Worm (Caenorhabditis elegans) whole organism, L3 larva: ENCODE measurements around the gene cyd-1.
A peak's percentile ranks its signal among the peaks of the same experiment; 100 is the strongest.

ENCODE experiments used
- R02D3.7 ChIP-seq: fragments of 150-350 bp; optimal IDR thresholded peaks from 2 replicates; lab custom pipeline; 2014; ENCODE audit warnings: missing biosample characterization, missing genetic modification characterization
- ZK546.5 ChIP-seq: sonication (generic microtip); optimal IDR thresholded peaks from 2 replicates; lab custom pipeline; 2017; ENCODE audit warnings: missing biosample characterization, missing genetic modification characterization
- ama-1 ChIP-seq: fragments of 150-350 bp; optimal IDR thresholded peaks from 2 replicates; lab custom pipeline; 2018
- ceh-16 ChIP-seq: sonication (generic microtip); optimal IDR thresholded peaks from 2 replicates; lab custom pipeline; 2017; ENCODE audit warnings: missing biosample characterization, missing genetic modification characterization
- ceh-28 ChIP-seq: fragments of 150-350 bp; optimal IDR thresholded peaks from 2 replicates; lab custom pipeline; 2014; ENCODE audit warnings: missing biosample characterization, missing genetic modification reagents, missing genetic modification characterization
- ceh-82 ChIP-seq: fragments of 150-350 bp; optimal IDR thresholded peaks from 2 replicates; lab custom pipeline; 2014; ENCODE audit warnings: missing biosample characterization, missing genetic modification characterization
- ceh-9 ChIP-seq: sonication (generic microtip); optimal IDR thresholded peaks from 2 replicates; lab custom pipeline; 2018; ENCODE audit warnings: missing biosample characterization, missing genetic modification characterization
- egl-27 ChIP-seq: sonication (generic microtip); optimal IDR thresholded peaks from 4 replicates; lab custom pipeline; 2017; ENCODE audit warnings: missing biosample characterization, missing genetic modification reagents, missing genetic modification characterization
- egl-5 ChIP-seq: fragments of 150-350 bp; optimal IDR thresholded peaks from 2 replicates; lab custom pipeline; 2017; ENCODE audit warnings: missing biosample characterization, missing genetic modification reagents, missing genetic modification characterization, inconsistent platforms
- elt-1 ChIP-seq: fragments of 150-350 bp; optimal IDR thresholded peaks from 2 replicates; lab custom pipeline; 2014; ENCODE audit warnings: missing biosample characterization, missing genetic modification characterization
- elt-2 ChIP-seq: sonication (generic microtip); optimal IDR thresholded peaks from 2 replicates; lab custom pipeline; 2016; ENCODE audit warnings: missing genetic modification reagents, mild to moderate bottlenecking, missing genetic modification characterization, missing compliant biosample characterization
- eor-1 ChIP-seq, 2 experiments: fragments of 150-350 bp; optimal IDR thresholded peaks; 2 replicates each; lab custom pipeline; 2014 to 2018; ENCODE audit warnings: missing biosample characterization in 2 of 2, missing genetic modification characterization in 2 of 2
- fkh-10 ChIP-seq: sonication (generic microtip); optimal IDR thresholded peaks from 2 replicates; lab custom pipeline; 2017; ENCODE audit warnings: missing biosample characterization, missing genetic modification reagents, missing genetic modification characterization
- fos-1 ChIP-seq: fragments of 150-350 bp; optimal IDR thresholded peaks from 2 replicates; lab custom pipeline; 2014; ENCODE audit warnings: missing biosample characterization, missing genetic modification characterization
- jun-1 ChIP-seq: fragments of 150-350 bp; optimal IDR thresholded peaks from 2 replicates; lab custom pipeline; 2014; ENCODE audit warnings: missing biosample characterization, missing genetic modification reagents, missing genetic modification characterization
- lin-15B ChIP-seq: fragments of 150-350 bp; optimal IDR thresholded peaks from 2 replicates; lab custom pipeline; 2014; ENCODE audit warnings: missing biosample characterization, missing genetic modification characterization
- lin-39 ChIP-seq: fragments of 150-350 bp; optimal IDR thresholded peaks from 2 replicates; lab custom pipeline; 2018; ENCODE audit warnings: missing biosample characterization, missing genetic modification reagents, missing genetic modification characterization
- mdl-1 ChIP-seq: fragments of 150-350 bp; optimal IDR thresholded peaks from 2 replicates; lab custom pipeline; 2014; ENCODE audit warnings: missing biosample characterization, missing genetic modification characterization
- nfya-1 ChIP-seq: sonication (generic microtip); optimal IDR thresholded peaks from 2 replicates; lab custom pipeline; 2017; ENCODE audit warnings: missing genetic modification characterization, mild to moderate bottlenecking, missing compliant biosample characterization, antibody characterized with exemption, moderate library complexity; ENCODE audit not compliant: insufficient read depth
- nhr-11 ChIP-seq: fragments of 150-350 bp; optimal IDR thresholded peaks from 2 replicates; lab custom pipeline; 2014; ENCODE audit warnings: missing biosample characterization, missing genetic modification characterization
- nhr-12 ChIP-seq: fragments of 150-350 bp; optimal IDR thresholded peaks from 2 replicates; lab custom pipeline; 2014; ENCODE audit warnings: missing biosample characterization, missing genetic modification characterization
- nhr-23 ChIP-seq: fragments of 150-350 bp; optimal IDR thresholded peaks from 2 replicates; lab custom pipeline; 2014; ENCODE audit warnings: missing biosample characterization, missing genetic modification reagents, missing genetic modification characterization
- nhr-25 ChIP-seq: sonication (generic microtip); optimal IDR thresholded peaks from 2 replicates; lab custom pipeline; 2017; ENCODE audit warnings: missing biosample characterization, missing genetic modification characterization
- nhr-43 ChIP-seq: sonication (generic microtip); optimal IDR thresholded peaks from 2 replicates; lab custom pipeline; 2016; ENCODE audit warnings: mild to moderate bottlenecking, missing genetic modification characterization, missing compliant biosample characterization; ENCODE audit not compliant: poor library complexity, severe bottlenecking
- nhr-67 ChIP-seq: fragments of 150-350 bp; optimal IDR thresholded peaks from 2 replicates; lab custom pipeline; 2014; ENCODE audit warnings: missing biosample characterization, missing genetic modification characterization
- pha-4 ChIP-seq: fragments of 150-350 bp; optimal IDR thresholded peaks from 2 replicates; lab custom pipeline; 2014; ENCODE audit warnings: missing biosample characterization, missing genetic modification reagents, missing genetic modification characterization
- snpc-4 ChIP-seq: fragments of 150-350 bp; optimal IDR thresholded peaks from 2 replicates; lab custom pipeline; 2014; ENCODE audit warnings: missing biosample characterization, missing genetic modification characterization
- unc-39 ChIP-seq: sonication (generic microtip); optimal IDR thresholded peaks from 4 replicates; lab custom pipeline; 2017; ENCODE audit warnings: missing biosample characterization, missing genetic modification characterization
- unc-62 ChIP-seq: fragments of 150-350 bp; sonication (generic microtip); optimal IDR thresholded peaks from 4 replicates; lab custom pipeline; 2014; ENCODE audit warnings: missing biosample characterization, missing genetic modification reagents, missing genetic modification characterization
- zag-1 ChIP-seq: fragments of 150-350 bp; optimal IDR thresholded peaks from 2 replicates; lab custom pipeline; 2014; ENCODE audit warnings: missing biosample characterization, missing genetic modification characterization
- ztf-11 ChIP-seq: fragments of 150-350 bp; optimal IDR thresholded peaks from 2 replicates; lab custom pipeline; 2014; ENCODE audit warnings: missing biosample characterization, missing genetic modification characterization
- ztf-4 ChIP-seq: fragments of 150-350 bp; optimal IDR thresholded peaks from 2 replicates; lab custom pipeline; 2014; ENCODE audit warnings: missing biosample characterization, missing genetic modification characterization

The cyd-1 gene

DNA sequence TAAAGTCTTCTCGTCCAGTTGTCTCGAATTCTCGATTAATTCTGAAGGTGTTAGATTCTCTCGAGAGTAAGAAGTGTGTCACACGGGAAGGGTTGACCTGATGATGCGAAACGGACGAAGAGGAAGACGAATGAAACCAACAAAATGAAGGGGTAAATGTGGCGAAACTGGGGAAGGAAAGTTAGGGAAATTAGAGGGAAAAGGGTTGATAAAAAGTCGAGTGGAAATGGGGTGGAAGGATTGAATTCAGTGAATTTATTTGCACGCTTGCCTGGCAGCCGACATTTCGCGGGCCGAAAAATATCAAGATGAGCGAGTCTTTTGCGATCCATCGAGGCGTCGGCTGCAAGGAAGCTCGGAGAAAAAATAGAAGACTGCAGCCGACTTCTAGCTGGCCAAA lies 32.2 kb upstream of the cyd-1 start, which contains the start of gene F58G1.7:
F58G1.7 (minus strand) TSS at position 101 of the 400 bp plus-strand sequence.
- TF ChIP-seq nhr-23 (tag; lab: Kevin White, UChicago) (no peak), ztf-4 (no peak), mdl-1 (tag; lab: Kevin White, UChicago) (no peak), ceh-28 (tag; lab: Kevin White, UChicago) (no peak), ceh-16 (tag; lab: Kevin White, UChicago) (no peak), zag-1 (tag; lab: Kevin White, UChicago) (no peak), nfya-1 (no peak), egl-5 (tag; lab: Kevin White, UChicago) (no peak), R02D3.7 (tag; lab: Kevin White, UChicago) (no peak), ztf-11 (tag; lab: Kevin White, UChicago) (no peak), egl-27 (tag; lab: Kevin White, UChicago) (no peak), ceh-82 (no peak), pha-4 (no peak), ZK546.5 (tag; lab: Kevin White, UChicago) (no peak), fkh-10 (GFP tag; lab: Kevin White, UChicago) (no peak), unc-39 (tag; lab: Kevin White, UChicago) (no peak)

DNA sequence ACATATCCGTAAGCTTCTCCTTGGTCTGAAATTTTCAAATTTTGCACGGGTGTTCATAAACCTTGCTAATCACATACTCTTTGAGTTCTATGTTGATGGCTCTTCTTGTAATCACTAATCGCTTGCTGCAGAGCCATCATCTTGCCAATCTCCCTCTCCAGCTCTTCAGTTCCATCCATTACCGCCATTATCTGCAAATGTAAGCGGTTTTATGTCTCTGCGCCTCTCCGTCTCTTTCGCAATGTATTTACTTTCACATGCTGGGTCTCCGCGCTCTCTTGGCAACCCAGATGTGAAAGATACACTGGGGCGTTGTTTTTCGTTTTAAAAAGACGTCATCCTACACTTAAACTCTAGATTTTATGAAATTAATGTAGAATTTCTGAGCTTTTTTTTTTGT lies 27.1 kb upstream of the cyd-1 start:
- TF ChIP-seq lin-15B (tag; lab: Kevin White, UChicago) (peak; percentile 9), nhr-11 (tag; lab: Kevin White, UChicago) (no peak), elt-1 (no peak), ceh-28 (tag; lab: Kevin White, UChicago) (peak; percentile 35), snpc-4 (peak; percentile 52), egl-5 (tag; lab: Kevin White, UChicago) (peak; percentile 79), eor-1 (tag; optimal IDR thresholded peaks at IDR 0.05; lab: Kevin White, UChicago) (no peak), elt-2 (tag; lab: Kevin White, UChicago) (peak; percentile 29), ama-1 (lab: Kevin White, UChicago) (no peak), lin-39 (tag; lab: Kevin White, UChicago) (peak; percentile 63), pha-4 (peak; percentile 61), nfya-1 (peak; percentile 66)

DNA sequence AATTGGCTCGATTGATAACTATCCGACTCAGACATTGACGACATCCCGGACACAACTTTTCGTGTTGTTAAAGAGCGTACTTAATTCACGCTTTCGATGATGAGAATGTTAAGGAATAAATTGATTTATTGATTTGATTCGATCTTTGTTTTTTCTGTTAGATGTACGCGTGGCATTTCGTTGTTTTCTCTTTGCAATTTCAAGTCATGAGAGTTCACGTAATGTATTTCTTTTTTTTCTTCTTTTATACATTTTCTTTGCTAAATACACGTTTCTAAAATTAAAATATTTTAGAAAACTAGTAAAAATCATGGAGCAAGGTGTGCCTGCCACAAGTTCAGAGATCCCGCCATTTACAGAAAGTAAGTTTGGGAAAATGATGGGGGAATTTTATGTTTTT lies 25.7 kb upstream of the cyd-1 start, which contains the start of the genes Y38F1A.1 and Y38F1A.2:
Y38F1A.1 (minus strand) TSS at position 101 of the 400 bp plus-strand sequence.
Y38F1A.2 (plus strand) TSS at position 289 of the 400 bp plus-strand sequence.
- TF ChIP-seq egl-27 (tag; lab: Kevin White, UChicago) (no peak), jun-1 (tag; lab: Kevin White, UChicago) (no peak), R02D3.7 (tag; lab: Kevin White, UChicago) (no peak), snpc-4 (no peak), nhr-67 (tag; lab: Kevin White, UChicago) (no peak), elt-1 (no peak), nhr-43 (no peak), nhr-12 (tag; lab: Kevin White, UChicago) (no peak)

DNA sequence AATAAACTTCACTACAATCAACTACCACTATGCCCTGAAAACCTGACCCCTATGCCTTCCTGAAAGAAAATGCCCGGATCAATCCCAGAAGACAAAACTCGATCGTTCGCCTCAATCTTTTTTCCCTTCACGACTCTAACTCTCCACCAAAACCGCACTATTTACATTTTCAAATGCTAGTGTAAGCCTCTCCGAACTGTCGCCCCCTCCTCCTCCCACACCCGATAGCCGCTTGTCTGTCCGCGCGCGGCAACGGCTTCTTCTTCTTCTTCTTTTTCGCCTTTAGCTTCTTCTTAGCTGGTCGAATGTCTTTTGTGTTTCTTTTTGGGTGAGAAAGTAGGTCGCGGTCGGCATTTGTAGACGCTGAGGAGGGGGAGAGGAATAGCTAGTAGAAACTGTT lies 20.2 kb upstream of the cyd-1 start:
- TF ChIP-seq nhr-23 (tag; lab: Kevin White, UChicago), result peak; percentile 39
- no peak for TF ChIP-seq ceh-9 (tag; lab: Kevin White, UChicago)
- no peak for TF ChIP-seq jun-1 (tag; lab: Kevin White, UChicago)
- no peak for TF ChIP-seq zag-1 (tag; lab: Kevin White, UChicago)
- peak; percentile 31 for TF ChIP-seq ama-1 (lab: Kevin White, UChicago)
- no peak for TF ChIP-seq ceh-28 (tag; lab: Kevin White, UChicago)

DNA sequence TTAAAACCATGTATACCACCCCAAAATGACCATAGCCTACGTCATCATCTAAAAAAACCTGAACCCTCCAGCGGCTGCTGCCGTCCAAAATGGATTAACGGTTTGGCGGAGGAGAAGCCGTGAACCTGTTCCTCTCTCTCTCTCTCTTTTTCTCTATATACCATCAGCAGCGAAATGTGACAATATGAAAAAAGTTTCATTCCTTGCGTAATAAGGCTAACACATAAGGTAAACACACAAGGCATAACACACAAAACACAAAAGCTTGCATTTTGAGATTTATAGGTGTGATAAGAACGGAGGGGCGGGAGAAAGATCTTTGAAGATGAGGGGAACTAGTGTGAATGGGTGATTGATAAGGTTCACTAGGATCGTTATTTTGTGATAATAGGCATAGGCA lies 19.1 kb upstream of the cyd-1 start:
- TF ChIP-seq nhr-25 (tag; lab: Kevin White, UChicago) (peak; percentile 58), nhr-23 (tag; lab: Kevin White, UChicago) (peak; percentile 4), jun-1 (tag; lab: Kevin White, UChicago) (no peak), unc-62 (GFP tag; lab: Kevin White, UChicago) (no peak), nhr-43 (peak; percentile 56), ZK546.5 (tag; lab: Kevin White, UChicago) (no peak)

DNA sequence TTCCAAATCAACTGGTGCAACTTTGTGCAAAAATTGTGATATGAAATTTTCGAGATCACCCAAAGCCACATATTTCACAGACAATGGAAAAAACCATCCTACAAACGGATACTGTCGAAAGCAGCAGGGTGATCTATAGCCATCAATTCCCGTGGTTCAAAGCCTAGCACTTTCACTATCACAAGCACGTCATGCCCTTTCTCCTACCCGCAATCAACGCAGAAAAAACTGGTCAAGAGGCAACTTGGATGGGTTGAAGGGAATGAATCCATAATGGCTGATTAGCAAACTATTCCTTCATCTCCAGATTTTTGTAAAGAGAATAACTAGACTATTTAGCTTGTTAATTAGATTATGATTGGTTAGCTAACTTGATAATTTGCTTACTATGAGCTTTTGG lies 18.6 kb upstream of the cyd-1 start:
- TF ChIP-seq fos-1 (tag; lab: Kevin White, UChicago) (no peak), nhr-67 (tag; lab: Kevin White, UChicago) (no peak), mdl-1 (tag; lab: Kevin White, UChicago) (no peak), ztf-11 (tag; lab: Kevin White, UChicago) (no peak)
